Fruit fly (Drosophila melanogaster): ENCODE data around the gene GluRIIE.

DNA sequence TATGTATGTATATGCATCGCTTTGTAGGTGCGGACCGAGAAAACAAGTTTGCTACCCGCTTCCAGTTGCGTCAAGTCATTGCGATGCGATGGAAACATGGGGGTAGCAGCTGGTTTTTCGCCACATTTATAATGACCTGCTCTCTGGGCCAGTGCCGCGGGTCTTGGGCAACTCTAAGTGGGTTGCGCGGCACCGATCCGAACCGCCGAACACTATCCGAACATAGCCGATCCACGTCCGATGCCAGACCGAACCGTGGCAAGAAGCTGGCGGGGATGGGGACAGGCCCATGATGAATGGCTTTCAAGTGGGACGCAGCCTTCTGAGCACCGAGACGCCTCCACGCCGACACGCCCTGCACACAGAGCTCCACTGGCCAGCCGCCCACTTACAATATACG lies 44.4 kb downstream of the GluRIIE start:
- TF ChIP-seq ovo (GFP tag; optimal IDR thresholded peaks at IDR 0.05) (no peak), CG33017 (tag; optimal IDR thresholded peaks at IDR 0.05) (no peak), tj (GFP tag; optimal IDR thresholded peaks at IDR 0.05) (no peak), Hr96 (GFP tag; optimal IDR thresholded peaks at IDR 0.05) (no peak), cic (GFP tag; optimal IDR thresholded peaks at IDR 0.05) (no peak), CG12768 (GFP tag; optimal IDR thresholded peaks at IDR 0.05) (no peak), Clk (GFP tag; optimal IDR thresholded peaks at IDR 0.05) (no peak), toe (GFP tag; optimal IDR thresholded peaks at IDR 0.05) (no peak)
